Fruit fly (Drosophila melanogaster) whole organism, embryonic: ENCODE measurements around the gene caz.

ENCODE experiments used
- CG3847 ChIP-seq: fragments of 200-800 bp; sonication (Bioruptor generic); IDR thresholded peaks from 2 replicates; pipeline ENCODE4 v1.3.6; 2022; ENCODE audit warnings: missing biosample characterization, missing genetic modification characterization
- Hr39 ChIP-seq: fragments of >200 bp; optimal IDR thresholded peaks from 2 replicates; lab custom pipeline; 2017
- cwo ChIP-seq: fragments of 200-800 bp; sonication (Bioruptor generic); optimal IDR thresholded peaks from 3 replicates; lab custom pipeline; 2017; ENCODE audit warnings: missing biosample characterization, missing genetic modification characterization, mild to moderate bottlenecking, moderate library complexity, missing genetic modification reagents
- sob ChIP-seq: fragments of 200-800 bp; sonication (Bioruptor generic); IDR thresholded peaks from 2 replicates; pipeline ENCODE4 v1.3.6; 2022; ENCODE audit warnings: missing biosample characterization, missing genetic modification characterization

- no peak for TF ChIP-seq cwo (GFP tag; lab: Kevin White, UChicago)
- no peak for TF ChIP-seq Hr39 (lab: Kevin White, UChicago)
- no peak for TF ChIP-seq sob (GFP tag; lab: Robert Waterston, UW)
- no peak for TF ChIP-seq CG3847 (GFP tag; lab: Robert Waterston, UW)
Measured at dm6 chrX:16330659-16331058, 42.0 kb downstream of the caz start, which contains the start of gene CG9919.
